Worm (Caenorhabditis elegans): Measurements from ENCODE around the gene Y38F1A.2.

Gene Y38F1A.2

ce11 chrII:12923225-12923624 lies 31.5 kb upstream of the Y38F1A.2 start:
- no peak for TF ChIP-seq pha-4 (tag; optimal IDR thresholded peaks at IDR 0.05)
- TF ChIP-seq snpc-4 (tag; optimal IDR thresholded peaks at IDR 0.05), result no peak
- TF ChIP-seq cnd-1 (tag; optimal IDR thresholded peaks at IDR 0.05), result no peak
- TF ChIP-seq hlh-1 (tag; optimal IDR thresholded peaks at IDR 0.05), result no peak
- TF ChIP-seq unc-39 (tag; optimal IDR thresholded peaks at IDR 0.05), result no peak
- no peak for TF ChIP-seq nhr-2 (tag; optimal IDR thresholded peaks at IDR 0.05)
- no peak for TF ChIP-seq unc-120 (tag; optimal IDR thresholded peaks at IDR 0.05; ENCODE audit: poor library complexity, severe bottlenecking)
- TF ChIP-seq lin-32 (GFP tag; optimal IDR thresholded peaks at IDR 0.05), result no peak
- TF ChIP-seq mls-2 (tag; optimal IDR thresholded peaks at IDR 0.05), result no peak
- no peak for TF ChIP-seq unc-62 (GFP tag; optimal IDR thresholded peaks at IDR 0.05)
- no peak for TF ChIP-seq nhr-237 (tag; optimal IDR thresholded peaks at IDR 0.05)
- no peak for TF ChIP-seq mab-5 (tag; optimal IDR thresholded peaks at IDR 0.05)

- TF ChIP-seq elt-3 (tag; optimal IDR thresholded peaks at IDR 0.05) (no peak), mep-1 (tag; optimal IDR thresholded peaks at IDR 0.05) (no peak), ztf-11 (tag; optimal IDR thresholded peaks at IDR 0.05) (no peak), bed-3 (GFP tag; optimal IDR thresholded peaks at IDR 0.05) (no peak)
These were observed 29.2 kb upstream of the Y38F1A.2 start, which contains the start of gene F58G1.8 for ce11 chrII:12925551-12925950. F58G1.8 (minus strand) TSS chrII:12925651.

ce11 chrII:12928241-12928640 lies 26.5 kb upstream of the Y38F1A.2 start, which contains the start of gene F58G1.3:
F58G1.3 (minus strand) TSS chrII:12928341.
- no peak for TF ChIP-seq pha-4 (tag; optimal IDR thresholded peaks at IDR 0.05)
- TF ChIP-seq lin-13 (tag; optimal IDR thresholded peaks at IDR 0.05), result no peak
- TF ChIP-seq zip-8 (tag; optimal IDR thresholded peaks at IDR 0.05), result no peak
- no peak for TF ChIP-seq mls-2 (tag; optimal IDR thresholded peaks at IDR 0.05)
- TF ChIP-seq nhr-237 (tag; optimal IDR thresholded peaks at IDR 0.05), result no peak
- TF ChIP-seq ceh-39 (tag; optimal IDR thresholded peaks at IDR 0.05), result no peak
- TF ChIP-seq ceh-43 (GFP tag; optimal IDR thresholded peaks at IDR 0.05), result no peak
- TF ChIP-seq blmp-1 (tag; optimal IDR thresholded peaks at IDR 0.05), result no peak
- no peak for TF ChIP-seq cnd-1 (tag; optimal IDR thresholded peaks at IDR 0.05)
- no peak for TF ChIP-seq unc-120 (tag; optimal IDR thresholded peaks at IDR 0.05; ENCODE audit: poor library complexity, severe bottlenecking)
- no peak for TF ChIP-seq M03D4.4 (tag; optimal IDR thresholded peaks at IDR 0.05)
- TF ChIP-seq nhr-28 (tag; optimal IDR thresholded peaks at IDR 0.05), result no peak
- no peak for TF ChIP-seq ceh-83 (GFP tag; optimal IDR thresholded peaks at IDR 0.05)

- TF ChIP-seq lsy-2 (tag; optimal IDR thresholded peaks at IDR 0.05) (no peak), cnd-1 (tag; optimal IDR thresholded peaks at IDR 0.05) (no peak), nhr-12 (tag; optimal IDR thresholded peaks at IDR 0.05) (no peak), unc-39 (tag; optimal IDR thresholded peaks at IDR 0.05) (no peak), elt-1 (tag; optimal IDR thresholded peaks at IDR 0.05; ENCODE audit: borderline replicate concordance, insufficient read depth) (no peak), unc-62 (GFP tag; optimal IDR thresholded peaks at IDR 0.05) (no peak), snpc-4 (tag; optimal IDR thresholded peaks at IDR 0.05) (no peak), unc-120 (tag; optimal IDR thresholded peaks at IDR 0.05; ENCODE audit: poor library complexity, severe bottlenecking) (no peak), flh-1 (GFP tag; optimal IDR thresholded peaks at IDR 0.05) (no peak), tbx-8 (GFP tag; optimal IDR thresholded peaks at IDR 0.05) (no peak), sem-2 (GFP tag; optimal IDR thresholded peaks at IDR 0.05) (no peak), ces-1 (GFP tag; optimal IDR thresholded peaks at IDR 0.05) (no peak), pha-4 (tag; optimal IDR thresholded peaks at IDR 0.05) (no peak), nhr-2 (tag; optimal IDR thresholded peaks at IDR 0.05) (no peak), nhr-76 (tag; optimal IDR thresholded peaks at IDR 0.05) (no peak), ztf-11 (tag; optimal IDR thresholded peaks at IDR 0.05) (no peak), nhr-237 (tag; optimal IDR thresholded peaks at IDR 0.05) (no peak), ceh-43 (GFP tag; optimal IDR thresholded peaks at IDR 0.05) (no peak)
These were observed 24.6 kb upstream of the Y38F1A.2 start for ce11 chrII:12930138-12930537.

- TF ChIP-seq hlh-1 (tag; optimal IDR thresholded peaks at IDR 0.05) (no peak), sptf-1 (tag; optimal IDR thresholded peaks at IDR 0.05) (no peak), unc-120 (tag; optimal IDR thresholded peaks at IDR 0.05; ENCODE audit: poor library complexity, severe bottlenecking) (no peak), ceh-39 (tag; optimal IDR thresholded peaks at IDR 0.05) (no peak), ceh-83 (GFP tag; optimal IDR thresholded peaks at IDR 0.05) (no peak), nhr-76 (tag; optimal IDR thresholded peaks at IDR 0.05) (no peak), blmp-1 (tag; optimal IDR thresholded peaks at IDR 0.05) (no peak), unc-62 (GFP tag; optimal IDR thresholded peaks at IDR 0.05) (no peak), ham-2 (GFP tag; optimal IDR thresholded peaks at IDR 0.05) (no peak), mep-1 (tag; optimal IDR thresholded peaks at IDR 0.05) (no peak), nhr-2 (tag; optimal IDR thresholded peaks at IDR 0.05) (no peak), snpc-4 (tag; optimal IDR thresholded peaks at IDR 0.05) (no peak), drap-1 (GFP tag; optimal IDR thresholded peaks at IDR 0.05) (no peak), cnd-1 (tag; optimal IDR thresholded peaks at IDR 0.05) (no peak)
These were observed 23.3 kb upstream of the Y38F1A.2 start, which contains the start of gene dct-18 for ce11 chrII:12931456-12931923. dct-18 (plus strand) TSS chrII:12931873.
